Worm (Caenorhabditis elegans) whole organism, young adult: ENCODE data around the gene fbxa-76.

Experiments used
- aptf-2 ChIP-seq: fragments of 200-800 bp; sonication (Bioruptor generic); conservative IDR thresholded peaks from 2 replicates; pipeline ENCODE4 v1.3.6; 2022; ENCODE audit warnings: missing genetic modification reagents, missing genetic modification characterization, missing compliant biosample characterization
- aptf-3 ChIP-seq: fragments of 200-800 bp; sonication (Bioruptor generic); IDR thresholded peaks from 2 replicates; pipeline ENCODE4 v1.3.6; 2022; ENCODE audit warnings: missing genetic modification characterization, missing compliant biosample characterization
- cebp-1 ChIP-seq, 2 experiments: fragments of 200-800 bp in 1 of 2; sonication (Bioruptor generic) in 1 of 2; sonication (generic microtip) in 1 of 2; IDR thresholded peaks in 1 of 2; optimal IDR thresholded peaks in 1 of 2; 2 replicates each; pipeline versions ENCODE4 v1.3.6 to Lab custom; 2017 to 2022; ENCODE audit warnings: missing compliant biosample characterization in 2 of 2, missing genetic modification characterization in 2 of 2, mild to moderate bottlenecking in 1 of 2, missing genetic modification reagents in 1 of 2, moderate library complexity in 1 of 2
- die-1 ChIP-seq: sonication (generic microtip); optimal IDR thresholded peaks from 2 replicates; lab custom pipeline; 2016; ENCODE audit warnings: missing genotype, mild to moderate bottlenecking, missing genetic modification characterization, missing compliant biosample characterization
- ets-4 ChIP-seq: fragments of 200-800 bp; sonication (Bioruptor generic); optimal IDR thresholded peaks from 2 replicates; lab custom pipeline; 2018; ENCODE audit warnings: mild to moderate bottlenecking, missing genetic modification characterization, missing compliant biosample characterization
- let-607 ChIP-seq, 2 experiments: fragments of 200-800 bp in 1 of 2; sonication (Bioruptor generic) in 1 of 2; sonication (generic microtip) in 1 of 2; optimal IDR thresholded peaks; 2 replicates each; lab custom pipeline; 2016 to 2018; ENCODE audit warnings: mild to moderate bottlenecking in 2 of 2, missing compliant biosample characterization in 2 of 2, missing genetic modification characterization in 2 of 2, moderate library complexity in 2 of 2, missing genotype in 1 of 2
- madf-6 ChIP-seq: fragments of 200-800 bp; sonication (Bioruptor generic); IDR thresholded peaks from 2 replicates; pipeline ENCODE4 v1.3.6; 2022; ENCODE audit warnings: missing genetic modification reagents, missing genetic modification characterization, missing compliant biosample characterization
- nfya-1 ChIP-seq: sonication (generic microtip); optimal IDR thresholded peaks from 2 replicates; lab custom pipeline; 2017; ENCODE audit warnings: antibody characterized with exemption, missing compliant biosample characterization, missing genetic modification characterization, borderline replicate concordance; ENCODE audit not compliant: insufficient read depth
- nhr-90 ChIP-seq: sonication (generic microtip); optimal IDR thresholded peaks from 2 replicates; lab custom pipeline; 2016; ENCODE audit warnings: missing genotype, mild to moderate bottlenecking, missing genetic modification characterization, missing compliant biosample characterization
- pha-4 ChIP-seq: fragments of 150-350 bp; sonication (generic microtip); optimal IDR thresholded peaks from 2 replicates; lab custom pipeline; 2014; ENCODE audit warnings: missing biosample characterization, missing genetic modification reagents, missing genetic modification characterization
- snpc-1.1 ChIP-seq: sonication (generic microtip); optimal IDR thresholded peaks from 2 replicates; lab custom pipeline; 2017; ENCODE audit warnings: missing genetic modification characterization, mild to moderate bottlenecking, missing compliant biosample characterization, antibody characterized with exemption, moderate library complexity, missing genotype, missing genetic modification reagents; ENCODE audit not compliant: insufficient read depth
- tbx-9 ChIP-seq: sonication (generic microtip); optimal IDR thresholded peaks from 2 replicates; lab custom pipeline; 2016; ENCODE audit warnings: borderline replicate concordance, missing genetic modification characterization, inconsistent platforms, missing compliant biosample characterization
- ztf-26 ChIP-seq: sonication (generic microtip); optimal IDR thresholded peaks from 2 replicates; lab custom pipeline; 2017; ENCODE audit warnings: missing genetic modification characterization, missing compliant biosample characterization

- TF ChIP-seq cebp-1 (GFP tag; IDR thresholded peaks at IDR 0.05; lab: Robert Waterston, UW) (0 out of 2 replicates have a peak, but pooled peaks have one; percentile 18), cebp-1 (tag; optimal IDR thresholded peaks at IDR 0.05; lab: Kevin White, UChicago) (peak; percentile 80), aptf-2 (no peak), nhr-90 (no peak), tbx-9 (tag; lab: Kevin White, UChicago) (no peak), die-1 (no peak), aptf-3 (no peak), ets-4 (no peak), pha-4 (no peak), ztf-26 (tag; lab: Kevin White, UChicago) (no peak), snpc-1.1 (tag; lab: Kevin White, UChicago) (no peak), let-607 (tag; optimal IDR thresholded peaks at IDR 0.05; lab: Kevin White, UChicago) (no peak), madf-6 (GFP tag; lab: Robert Waterston, UW) (no peak), nfya-1 (no peak)
Measured at ce11 chrIII:1288473-1289056, 39.6 kb upstream of the fbxa-76 start, which contains the start of gene fbxa-50.
